Worm (Caenorhabditis elegans) whole organism, L4 larva: ENCODE results near the gene srd-65.

Experiments
- F10B5.3 ChIP-seq: sonication (generic microtip); optimal IDR thresholded peaks from 2 replicates; lab custom pipeline; 2016; ENCODE audit warnings: mild to moderate bottlenecking, missing genetic modification characterization, missing compliant biosample characterization
- F37D6.2 ChIP-seq: sonication (generic microtip); optimal IDR thresholded peaks from 2 replicates; lab custom pipeline; 2016; ENCODE audit warnings: mild to moderate bottlenecking, missing genetic modification characterization, missing compliant biosample characterization
- F44E2.7 ChIP-seq: fragments of 200-800 bp; sonication (Bioruptor generic); IDR thresholded peaks from 2 replicates; pipeline ENCODE4 v2.1.2; 2022; ENCODE audit warnings: missing genetic modification characterization, missing compliant biosample characterization
- F49E8.2 ChIP-seq: sonication (generic microtip); optimal IDR thresholded peaks from 2 replicates; lab custom pipeline; 2016; ENCODE audit warnings: missing compliant biosample characterization, mild to moderate bottlenecking, missing genetic modification characterization, borderline replicate concordance
- T26A8.4 ChIP-seq: fragments of 200-800 bp; sonication (Bioruptor generic); IDR thresholded peaks from 2 replicates; pipeline ENCODE4 v1.3.6; 2022; ENCODE audit warnings: missing genetic modification characterization, missing compliant biosample characterization
- Y48G9A.11 ChIP-seq: fragments of 200-800 bp; sonication (Bioruptor generic); IDR thresholded peaks from 2 replicates; pipeline ENCODE4 v1.3.6; 2022; ENCODE audit warnings: missing genetic modification reagents, missing genetic modification characterization, missing compliant biosample characterization
- aha-1 ChIP-seq: fragments of 150-350 bp; peaks from one replicate; lab custom pipeline; 2014; ENCODE audit warnings: missing biosample characterization, missing genetic modification characterization
- cey-2 ChIP-seq: sonication (generic microtip); optimal IDR thresholded peaks from 3 replicates; lab custom pipeline; 2017; ENCODE audit warnings: missing genetic modification characterization, mild to moderate bottlenecking, missing compliant biosample characterization, antibody characterized with exemption, borderline replicate concordance; ENCODE audit not compliant: insufficient read depth
- daf-8 ChIP-seq: fragments of 200-800 bp; sonication (Bioruptor generic); IDR thresholded peaks from 2 replicates; pipeline ENCODE4 v1.3.6; 2022; ENCODE audit warnings: missing genetic modification characterization, missing compliant biosample characterization
- dmd-6 ChIP-seq: fragments of 200-800 bp; sonication (Bioruptor generic); IDR thresholded peaks from 2 replicates; pipeline ENCODE4 v1.3.6; 2022; ENCODE audit warnings: missing genetic modification reagents, missing genetic modification characterization, missing compliant biosample characterization
- dmd-8 ChIP-seq: fragments of 200-800 bp; sonication (Bioruptor generic); IDR thresholded peaks from 2 replicates; pipeline ENCODE4 v1.3.6; 2022; ENCODE audit warnings: missing genetic modification characterization, missing compliant biosample characterization
- dmd-9 ChIP-seq: fragments of 200-800 bp; sonication (Bioruptor generic); IDR thresholded peaks from 2 replicates; pipeline ENCODE4 v1.3.6; 2022; ENCODE audit warnings: missing genetic modification reagents, missing genetic modification characterization, missing compliant biosample characterization
- egl-43 ChIP-seq: fragments of 200-800 bp; sonication (Bioruptor generic); IDR thresholded peaks from 2 replicates; pipeline ENCODE4 v1.3.6; 2022; ENCODE audit warnings: missing genetic modification reagents, missing genetic modification characterization, missing compliant biosample characterization
- gei-8 ChIP-seq: fragments of 200-800 bp; sonication (Bioruptor generic); optimal IDR thresholded peaks from 2 replicates; lab custom pipeline; 2018; ENCODE audit warnings: mild to moderate bottlenecking, missing genetic modification characterization, missing compliant biosample characterization
- hif-1 ChIP-seq, 2 experiments: sonication (generic microtip); optimal IDR thresholded peaks; 2 replicates each; lab custom pipeline; 2016 to 2017; ENCODE audit warnings: missing compliant biosample characterization in 2 of 2, missing genetic modification characterization in 2 of 2, missing genetic modification reagents in 2 of 2, missing genotype in 2 of 2, mild to moderate bottlenecking in 1 of 2
- lim-7 ChIP-seq: fragments of 200-800 bp; sonication (Bioruptor generic); IDR thresholded peaks from 2 replicates; pipeline ENCODE4 v1.3.6; 2022; ENCODE audit warnings: missing genetic modification characterization, missing compliant biosample characterization
- lin-1 ChIP-seq: fragments of 200-800 bp; sonication (Bioruptor generic); IDR thresholded peaks from 2 replicates; pipeline ENCODE4 v1.3.6; 2022; ENCODE audit warnings: missing genetic modification reagents, missing genetic modification characterization, missing compliant biosample characterization
- lin-38 ChIP-seq: fragments of 200-800 bp; sonication (Bioruptor generic); IDR thresholded peaks from 2 replicates; pipeline ENCODE4 v1.3.6; 2022; ENCODE audit warnings: missing genetic modification reagents, missing genetic modification characterization, missing compliant biosample characterization
- lsy-2 ChIP-seq, 2 experiments: fragments of 150-350 bp in 1 of 2; sonication (generic microtip) in 1 of 2; optimal IDR thresholded peaks; 2 replicates each; lab custom pipeline; 2014 to 2017; ENCODE audit warnings: missing biosample characterization in 2 of 2, missing genetic modification characterization in 2 of 2
- madf-5 ChIP-seq, 2 experiments: fragments of 200-800 bp; sonication (Bioruptor generic); IDR thresholded peaks; 2 replicates each; pipeline ENCODE4 v1.3.6; 2022; ENCODE audit warnings: missing compliant biosample characterization in 2 of 2, missing genetic modification characterization in 2 of 2
- mdl-1 ChIP-seq, 2 experiments: fragments of 150-350 bp in 1 of 2; sonication (generic microtip) in 1 of 2; optimal IDR thresholded peaks; 2 replicates each; lab custom pipeline; 2014 to 2017; ENCODE audit warnings: missing biosample characterization in 2 of 2, missing genetic modification characterization in 2 of 2
- mdt-29 ChIP-seq: fragments of 200-800 bp; sonication (Bioruptor generic); IDR thresholded peaks from 2 replicates; pipeline ENCODE4 v1.3.6; 2022; ENCODE audit warnings: missing genetic modification reagents, missing genetic modification characterization, missing compliant biosample characterization
- mes-2 ChIP-seq: sonication (generic microtip); optimal IDR thresholded peaks from 2 replicates; lab custom pipeline; 2016; ENCODE audit warnings: missing genotype, mild to moderate bottlenecking, missing genetic modification characterization, missing compliant biosample characterization; ENCODE audit not compliant: poor library complexity, severe bottlenecking
- mxl-3 ChIP-seq: fragments of 200-800 bp; sonication (Bioruptor generic); optimal IDR thresholded peaks from 2 replicates; lab custom pipeline; 2018; ENCODE audit warnings: mild to moderate bottlenecking, missing genetic modification characterization, missing compliant biosample characterization
- nhr-102 ChIP-seq: sonication (generic microtip); optimal IDR thresholded peaks from 2 replicates; lab custom pipeline; 2016; ENCODE audit warnings: mild to moderate bottlenecking, missing genetic modification characterization, moderate library complexity, missing compliant biosample characterization
- nhr-11 ChIP-seq: fragments of 150-350 bp; optimal IDR thresholded peaks from 2 replicates; lab custom pipeline; 2014; ENCODE audit warnings: missing biosample characterization, missing genetic modification characterization
- nhr-111 ChIP-seq: fragments of 200-800 bp; sonication (Bioruptor generic); optimal IDR thresholded peaks from 2 replicates; lab custom pipeline; 2018; ENCODE audit warnings: mild to moderate bottlenecking, missing genetic modification characterization, missing compliant biosample characterization
- nhr-237 ChIP-seq: sonication (generic microtip); optimal IDR thresholded peaks from 2 replicates; lab custom pipeline; 2017; ENCODE audit warnings: missing biosample characterization, missing genetic modification characterization
- nhr-28 ChIP-seq: fragments of 150-350 bp; optimal IDR thresholded peaks from 2 replicates; lab custom pipeline; 2014; ENCODE audit warnings: missing biosample characterization, missing genetic modification characterization
- nhr-42 ChIP-seq: fragments of 200-800 bp; sonication (Bioruptor generic); IDR thresholded peaks from 2 replicates; pipeline ENCODE4 v1.3.6; 2022; ENCODE audit warnings: missing genetic modification characterization, missing compliant biosample characterization
- pqm-1 ChIP-seq: sonication (generic microtip); optimal IDR thresholded peaks from 2 replicates; lab custom pipeline; 2017; ENCODE audit warnings: missing biosample characterization, missing genetic modification characterization
- snpc-4 ChIP-seq: fragments of 150-350 bp; optimal IDR thresholded peaks from 2 replicates; lab custom pipeline; 2014; ENCODE audit warnings: missing biosample characterization, missing genetic modification characterization
- unc-62 ChIP-seq, 3 experiments: fragments of 150-350 bp in 1 of 3; sonication (generic microtip); optimal IDR thresholded peaks in 2 of 3; peaks in 1 of 3; 1 replicate in 1 of 3; 2 replicates in 2 of 3; lab custom pipeline; 2014 to 2017; ENCODE audit warnings: missing biosample characterization in 3 of 3, missing genetic modification characterization in 3 of 3, missing genetic modification reagents in 3 of 3, missing genotype in 1 of 3
- zfp-2 ChIP-seq: sonication (generic microtip); optimal IDR thresholded peaks from 2 replicates; lab custom pipeline; 2016; ENCODE audit warnings: mild to moderate bottlenecking, missing genetic modification characterization, missing compliant biosample characterization
- ztf-7 ChIP-seq: fragments of 150-350 bp; optimal IDR thresholded peaks from 2 replicates; lab custom pipeline; 2014; ENCODE audit warnings: missing biosample characterization, missing genetic modification characterization

srd-65 gene

ce11 chrIII:2245727-2246126 is 21.9 kb upstream of the srd-65 start, which contains the start of gene srd-67:
srd-67 (minus strand) TSS chrIII:2245827.
- TF ChIP-seq mdl-1 (tag; optimal IDR thresholded peaks at IDR 0.05; lab: Kevin White, UChicago) = no peak
- TF ChIP-seq cey-2 (tag; lab: Kevin White, UChicago) = no peak
- peak; percentile 14 for TF ChIP-seq aha-1
- no peak for TF ChIP-seq nhr-111

- TF ChIP-seq T26A8.4 (GFP tag; lab: Robert Waterston, UW) (no peak), aha-1 (peak; percentile 94)
These were observed 19.8 kb upstream of the srd-65 start for ce11 chrIII:2243617-2244016.

- TF ChIP-seq snpc-4 (tag; lab: Kevin White, UChicago) (no peak), lim-7 (no peak), nhr-42 (GFP tag; lab: Robert Waterston, UW) (no peak), dmd-9 (GFP tag; lab: Robert Waterston, UW) (no peak), F10B5.3 (tag; lab: Kevin White, UChicago) (no peak), lin-1 (GFP tag; lab: Robert Waterston, UW) (no peak), nhr-102 (tag; lab: Kevin White, UChicago) (no peak), F37D6.2 (tag; lab: Kevin White, UChicago) (no peak), madf-5 (GFP tag; IDR thresholded peaks at IDR 0.05; lab: Robert Waterston, UW) (no peak), nhr-237 (tag; lab: Kevin White, UChicago) (no peak)
These were observed 16.6 kb upstream of the srd-65 start, which contains the start of gene srz-56 for ce11 chrIII:2240471-2240870. srz-56 (plus strand) TSS chrIII:2240771.

- TF ChIP-seq unc-62 (GFP tag; optimal IDR thresholded peaks at IDR 0.05 in 1 of 2; lab: Kevin White, UChicago) = peak in 1 of 2 experiments; percentile 66
- TF ChIP-seq unc-62 (tag; optimal IDR thresholded peaks at IDR 0.05; lab: Kevin White, UChicago) = no peak
- TF ChIP-seq mdt-29 (GFP tag; lab: Robert Waterston, UW) = no peak
- peak; percentile 89 for TF ChIP-seq pqm-1 (tag; lab: Kevin White, UChicago)
- no peak for TF ChIP-seq lin-38
- TF ChIP-seq nhr-28 = peak; percentile 39
- peak; percentile 55 for TF ChIP-seq dmd-6 (GFP tag; lab: Robert Waterston, UW)
- peak; percentile 2 for TF ChIP-seq mxl-3 (GFP tag; lab: Kevin White, UChicago)
These were observed 15.8 kb upstream of the srd-65 start, which contains the start of gene C39B5.10 for ce11 chrIII:2239587-2240144. C39B5.10 (minus strand) TSS chrIII:2239637.

- TF ChIP-seq hif-1 (tag; optimal IDR thresholded peaks at IDR 0.05; lab: Kevin White, UChicago) (no peak), Y48G9A.11 (GFP tag; lab: Robert Waterston, UW) (no peak), dmd-8 (GFP tag; lab: Robert Waterston, UW) (no peak), gei-8 (GFP tag; lab: Kevin White, UChicago) (no peak), cey-2 (tag; lab: Kevin White, UChicago) (no peak), lsy-2 (tag; optimal IDR thresholded peaks at IDR 0.05; lab: Kevin White, UChicago) (no peak), egl-43 (no peak), ztf-7 (tag; lab: Kevin White, UChicago) (no peak), F49E8.2 (tag; lab: Kevin White, UChicago) (no peak), daf-8 (GFP tag; lab: Robert Waterston, UW) (no peak), nhr-11 (tag; lab: Kevin White, UChicago) (no peak), F44E2.7 (GFP tag; lab: Robert Waterston, UW) (no peak), zfp-2 (tag; lab: Kevin White, UChicago) (no peak), mes-2 (tag; lab: Kevin White, UChicago) (no peak), nhr-237 (tag; lab: Kevin White, UChicago) (no peak)
- TF ChIP-seq, all 104 proteins: peak for 0
These were observed 10.5 kb upstream of the srd-65 start, which contains the start of gene C39B5.2 for ce11 chrIII:2234192-2234934. C39B5.2 (plus strand) TSS chrIII:2234884.
